Worm (Caenorhabditis elegans) whole organism, L3 larva: ENCODE data around the gene B0524.5.

Source experiments
- ceh-82 ChIP-seq: fragments of 150-350 bp; optimal IDR thresholded peaks from 2 replicates; lab custom pipeline; 2014; ENCODE audit warnings: missing biosample characterization, missing genetic modification characterization
- egl-27 ChIP-seq: sonication (generic microtip); optimal IDR thresholded peaks from 4 replicates; lab custom pipeline; 2017; ENCODE audit warnings: missing biosample characterization, missing genetic modification reagents, missing genetic modification characterization
- elt-2 ChIP-seq: sonication (generic microtip); optimal IDR thresholded peaks from 2 replicates; lab custom pipeline; 2016; ENCODE audit warnings: missing genetic modification reagents, mild to moderate bottlenecking, missing genetic modification characterization, missing compliant biosample characterization
- jun-1 ChIP-seq: fragments of 150-350 bp; optimal IDR thresholded peaks from 2 replicates; lab custom pipeline; 2014; ENCODE audit warnings: missing biosample characterization, missing genetic modification reagents, missing genetic modification characterization
- lsy-12 ChIP-seq: sonication (generic microtip); optimal IDR thresholded peaks from 2 replicates; lab custom pipeline; 2016; ENCODE audit warnings: mild to moderate bottlenecking, missing genetic modification characterization, missing compliant biosample characterization
- mdl-1 ChIP-seq: fragments of 150-350 bp; optimal IDR thresholded peaks from 2 replicates; lab custom pipeline; 2014; ENCODE audit warnings: missing biosample characterization, missing genetic modification characterization
- nfya-1 ChIP-seq: sonication (generic microtip); optimal IDR thresholded peaks from 2 replicates; lab custom pipeline; 2017; ENCODE audit warnings: missing genetic modification characterization, mild to moderate bottlenecking, missing compliant biosample characterization, antibody characterized with exemption, moderate library complexity; ENCODE audit not compliant: insufficient read depth
- nhr-43 ChIP-seq: sonication (generic microtip); optimal IDR thresholded peaks from 2 replicates; lab custom pipeline; 2016; ENCODE audit warnings: mild to moderate bottlenecking, missing genetic modification characterization, missing compliant biosample characterization; ENCODE audit not compliant: poor library complexity, severe bottlenecking
- pha-4 ChIP-seq: fragments of 150-350 bp; optimal IDR thresholded peaks from 2 replicates; lab custom pipeline; 2014; ENCODE audit warnings: missing biosample characterization, missing genetic modification reagents, missing genetic modification characterization
- pqm-1 ChIP-seq: fragments of 150-350 bp; optimal IDR thresholded peaks from 2 replicates; lab custom pipeline; 2017; ENCODE audit warnings: missing biosample characterization, missing genetic modification characterization, inconsistent platforms
- tbx-2 ChIP-seq: sonication (generic microtip); optimal IDR thresholded peaks from 2 replicates; lab custom pipeline; 2016; ENCODE audit warnings: mild to moderate bottlenecking, missing genetic modification characterization, missing compliant biosample characterization
- unc-62 ChIP-seq: fragments of 150-350 bp; sonication (generic microtip); optimal IDR thresholded peaks from 4 replicates; lab custom pipeline; 2014; ENCODE audit warnings: missing biosample characterization, missing genetic modification reagents, missing genetic modification characterization
- ztf-11 ChIP-seq: fragments of 150-350 bp; optimal IDR thresholded peaks from 2 replicates; lab custom pipeline; 2014; ENCODE audit warnings: missing biosample characterization, missing genetic modification characterization
- ztf-4 ChIP-seq: fragments of 150-350 bp; optimal IDR thresholded peaks from 2 replicates; lab custom pipeline; 2014; ENCODE audit warnings: missing biosample characterization, missing genetic modification characterization

- TF ChIP-seq jun-1 (tag; lab: Kevin White, UChicago) (no peak), lsy-12 (tag; lab: Kevin White, UChicago) (no peak), ztf-11 (tag; lab: Kevin White, UChicago) (no peak), ceh-82 (no peak), nhr-43 (tag; lab: Kevin White, UChicago) (no peak), tbx-2 (tag; lab: Kevin White, UChicago) (no peak), elt-2 (no peak), egl-27 (no peak), nfya-1 (tag; lab: Kevin White, UChicago) (no peak), unc-62 (no peak), pqm-1 (tag; lab: Kevin White, UChicago) (no peak), mdl-1 (tag; lab: Kevin White, UChicago) (no peak), pha-4 (tag; lab: Kevin White, UChicago) (no peak), ztf-4 (no peak)
Measured at ce11 chrIII:1943488-1943887, 49.8 kb upstream of the B0524.5 start, which contains the start of gene F53A3.1.
